Worm (Caenorhabditis elegans): Measurements from ENCODE around the gene npax-3.

DNA sequence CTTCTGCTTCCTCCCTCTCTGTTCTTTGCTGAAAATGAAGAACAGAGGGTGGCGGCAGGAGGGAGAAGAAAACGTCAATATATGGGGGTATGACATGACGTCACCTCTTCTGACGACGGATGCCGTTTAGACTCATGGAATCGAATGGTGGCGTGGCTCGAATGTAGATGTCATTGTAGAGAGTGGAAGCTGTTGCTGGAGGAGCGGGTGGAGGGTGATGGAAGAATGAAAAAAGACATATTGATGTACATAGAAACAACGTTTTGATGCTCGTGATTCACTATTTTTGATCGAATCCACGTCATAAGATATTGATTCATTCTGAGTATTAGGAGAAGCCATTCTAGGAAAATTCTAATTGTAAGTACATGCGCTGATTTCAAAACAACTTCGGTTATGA is 8.9 kb downstream of the npax-3 start:
- no peak for TF ChIP-seq ama-1 (optimal IDR thresholded peaks at IDR 0.05)
- no peak for TF ChIP-seq flt-1 (GFP tag; IDR thresholded peaks at IDR 0.05)
- TF ChIP-seq hmg-4 (GFP tag; optimal IDR thresholded peaks at IDR 0.05): no peak
- no peak for TF ChIP-seq tra-4 (tag; optimal IDR thresholded peaks at IDR 0.05)
- no peak for TF ChIP-seq hnd-1 (tag; optimal IDR thresholded peaks at IDR 0.05)
- TF ChIP-seq scrt-1 (GFP tag; IDR thresholded peaks at IDR 0.05): no peak
- TF ChIP-seq F13C5.2 (tag; optimal IDR thresholded peaks at IDR 0.05): no peak
- TF ChIP-seq B0310.2 (tag; optimal IDR thresholded peaks at IDR 0.05): no peak
- no peak for TF ChIP-seq sea-1 (GFP tag; conservative IDR thresholded peaks at IDR 0.05)
- no peak for TF ChIP-seq ets-7 (tag; optimal IDR thresholded peaks at IDR 0.05)
- TF ChIP-seq tbx-37 (GFP tag; conservative IDR thresholded peaks at IDR 0.05): no peak
